Fruit fly (Drosophila melanogaster) whole organism, prepupa: ENCODE data around the gene CG13716.

Experiments used
- CG8119 ChIP-seq: fragments of 200-800 bp; sonication (Bioruptor generic); IDR thresholded peaks from 3 replicates; pipeline ENCODE4 v1.3.6; 2022; ENCODE audit warnings: missing biosample characterization, missing genetic modification characterization
- CG8632 ChIP-seq: fragments of 200-800 bp; sonication (Bioruptor generic); optimal IDR thresholded peaks from 3 replicates; lab custom pipeline; 2016; ENCODE audit warnings: missing biosample characterization, missing genetic modification characterization
- Hr38 ChIP-seq: sonication (Bioruptor generic); optimal IDR thresholded peaks from 2 replicates; lab custom pipeline; 2016; ENCODE audit warnings: missing biosample characterization, missing genetic modification characterization
- Sox102F ChIP-seq: fragments of 200-800 bp; sonication (Bioruptor generic); optimal IDR thresholded peaks from 2 replicates; lab custom pipeline; 2016; ENCODE audit warnings: missing biosample characterization, mild to moderate bottlenecking, missing genetic modification characterization

- TF ChIP-seq Sox102F (no peak), Hr38 (no peak), CG8119 (GFP tag; lab: Robert Waterston, UW) (no peak), CG8632 (GFP tag; lab: Kevin White, UChicago) (no peak)
Measured at dm6 chr3L:4626434-4626833, 8.2 kb downstream of the CG13716 start, which contains the start of gene HDAC1.
